Fruit fly (Drosophila melanogaster): ENCODE results near the gene tHMG1.

DNA sequence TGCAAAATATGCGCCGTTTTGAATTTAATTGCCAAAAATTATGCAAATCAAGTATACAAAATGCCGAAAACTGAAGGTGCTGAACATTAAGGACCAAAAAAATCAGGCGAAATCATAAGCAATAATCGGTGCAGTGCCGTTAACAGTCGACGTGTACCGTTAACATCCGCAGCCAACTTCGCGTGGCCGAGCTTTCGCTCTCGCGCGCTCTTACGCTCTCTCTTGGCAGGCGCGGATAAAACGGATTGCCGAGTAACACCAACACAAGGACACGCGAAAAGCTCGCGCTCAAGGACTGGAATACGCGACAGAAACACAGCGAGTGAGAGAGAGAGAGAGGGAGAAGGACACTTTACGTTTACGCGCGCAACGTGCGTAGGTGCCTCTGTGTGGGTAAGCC, 21.6 kb upstream of the tHMG1 start:
- no peak for TF ChIP-seq usp (GFP tag; optimal IDR thresholded peaks at IDR 0.05)
- no peak for TF ChIP-seq Dll (optimal IDR thresholded peaks at IDR 0.05)
- TF ChIP-seq EcR (GFP tag; optimal IDR thresholded peaks at IDR 0.05), result no peak
